Worm (Caenorhabditis elegans) whole organism, early embryonic: ENCODE results near the gene ZK418.10.

Experiments
- B0310.2 ChIP-seq: sonication (generic microtip); optimal IDR thresholded peaks from 2 replicates; lab custom pipeline; 2016; ENCODE audit warnings: mild to moderate bottlenecking, missing genetic modification characterization, missing compliant biosample characterization
- F13C5.2 ChIP-seq: sonication (generic microtip); optimal IDR thresholded peaks from 2 replicates; lab custom pipeline; 2017; ENCODE audit warnings: mild to moderate bottlenecking, missing genetic modification characterization, inconsistent platforms, missing compliant biosample characterization
- ama-1 ChIP-seq: fragments of 150-350 bp; optimal IDR thresholded peaks from 2 replicates; lab custom pipeline; 2014
- ets-7 ChIP-seq: sonication (generic microtip); optimal IDR thresholded peaks from 2 replicates; lab custom pipeline; 2016; ENCODE audit warnings: missing genotype, missing genetic modification characterization, missing compliant biosample characterization
- flt-1 ChIP-seq: fragments of 200-800 bp; sonication (Bioruptor generic); IDR thresholded peaks from 2 replicates; pipeline ENCODE4 v1.3.6; 2022; ENCODE audit warnings: missing genetic modification characterization, missing compliant biosample characterization
- pes-1 ChIP-seq: fragments of 200-800 bp; sonication (Bioruptor generic); IDR thresholded peaks from 2 replicates; pipeline ENCODE4 v1.3.6; 2022; ENCODE audit warnings: missing genetic modification reagents, missing genetic modification characterization, missing compliant biosample characterization
- scrt-1 ChIP-seq: fragments of 200-800 bp; sonication (Bioruptor generic); IDR thresholded peaks from 2 replicates; pipeline ENCODE4 v1.3.6; 2022; ENCODE audit warnings: missing genetic modification characterization, missing compliant biosample characterization
- tbx-11 ChIP-seq: fragments of 200-800 bp; sonication (Bioruptor generic); IDR thresholded peaks from 2 replicates; pipeline ENCODE4 v1.3.6; 2022; ENCODE audit warnings: missing genetic modification characterization, missing compliant biosample characterization
- tbx-37 ChIP-seq: fragments of 200-800 bp; sonication (Bioruptor generic); conservative IDR thresholded peaks from 2 replicates; pipeline ENCODE4 v1.3.6; 2022; ENCODE audit warnings: missing genetic modification reagents, missing genetic modification characterization, missing compliant biosample characterization
- tra-4 ChIP-seq: sonication (generic microtip); optimal IDR thresholded peaks from 2 replicates; lab custom pipeline; 2017; ENCODE audit warnings: missing genetic modification characterization, missing compliant biosample characterization

ce11 chrIII:7072452-7072851 lies 18.0 kb downstream of the ZK418.10 start, which contains the start of gene lin-37:
- TF ChIP-seq flt-1 (GFP tag; lab: Robert Waterston, UW) (no peak), B0310.2 (tag; lab: Kevin White, UChicago) (no peak), ama-1 (lab: Kevin White, UChicago) (no peak), tra-4 (tag; lab: Kevin White, UChicago) (no peak), pes-1 (GFP tag; lab: Robert Waterston, UW) (no peak), ets-7 (tag; lab: Kevin White, UChicago) (no peak), F13C5.2 (tag; lab: Kevin White, UChicago) (no peak), tbx-37 (no peak), tbx-11 (GFP tag; lab: Robert Waterston, UW) (no peak), scrt-1 (GFP tag; lab: Robert Waterston, UW) (no peak)
